Fruit fly (Drosophila melanogaster) whole organism, prepupa: ENCODE data around the gene Sc2.

Experiments
- CG16779 ChIP-seq: fragments of 200-800 bp; sonication (Bioruptor generic); optimal IDR thresholded peaks from 3 replicates; lab custom pipeline; 2017; ENCODE audit warnings: missing biosample characterization, mild to moderate bottlenecking, missing genetic modification characterization
- Hr38 ChIP-seq: sonication (Bioruptor generic); optimal IDR thresholded peaks from 2 replicates; lab custom pipeline; 2016; ENCODE audit warnings: missing biosample characterization, missing genetic modification characterization

DNA sequence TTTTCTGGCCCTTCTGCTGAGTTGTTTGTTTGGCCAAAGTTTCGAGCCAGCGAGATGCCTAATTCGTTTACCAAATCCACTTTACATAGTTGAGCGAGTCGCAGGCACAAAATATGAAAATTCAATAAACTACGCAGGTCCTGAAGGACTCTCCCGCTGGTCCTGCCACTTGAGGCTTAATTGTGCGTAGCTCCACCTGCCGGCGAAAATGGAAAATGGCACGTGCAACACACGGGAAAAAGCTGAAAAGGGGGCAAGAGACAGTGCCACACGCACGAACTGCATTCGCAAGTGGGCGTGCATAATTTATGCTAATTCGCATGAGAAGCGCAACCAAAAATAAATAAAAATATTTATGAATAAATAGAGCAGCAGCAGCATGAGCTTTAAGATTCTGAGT, 17.4 kb upstream of the Sc2 start:
- TF ChIP-seq Hr38 (GFP tag; lab: Kevin White, UChicago) (no peak), CG16779 (no peak)
